Fruit fly (Drosophila melanogaster): ENCODE data around the gene ogre.

- no peak for TF ChIP-seq Clk (GFP tag; optimal IDR thresholded peaks at IDR 0.05)
- TF ChIP-seq bab1 (GFP tag; optimal IDR thresholded peaks at IDR 0.05): no peak
- no peak for TF ChIP-seq cnc (optimal IDR thresholded peaks at IDR 0.05)
- TF ChIP-seq ovo (GFP tag; optimal IDR thresholded peaks at IDR 0.05): no peak
- TF ChIP-seq Crg-1 (GFP tag; optimal IDR thresholded peaks at IDR 0.05): no peak
- no peak for TF ChIP-seq CG33017 (tag; optimal IDR thresholded peaks at IDR 0.05)
- no peak for TF ChIP-seq CG7101 (tag; optimal IDR thresholded peaks at IDR 0.05)
- TF ChIP-seq CG7045 (GFP tag; optimal IDR thresholded peaks at IDR 0.05): no peak
- no peak for TF ChIP-seq cic (GFP tag; optimal IDR thresholded peaks at IDR 0.05)
- peak; percentile 37 for TF ChIP-seq tj (GFP tag; optimal IDR thresholded peaks at IDR 0.05)
- no peak for TF ChIP-seq CG11617 (GFP tag; optimal IDR thresholded peaks at IDR 0.05)
- TF ChIP-seq CG5204 (GFP tag; optimal IDR thresholded peaks at IDR 0.05): no peak
- TF ChIP-seq CG1620 (GFP tag; optimal IDR thresholded peaks at IDR 0.05): no peak
- TF ChIP-seq kay (GFP tag; ENCODE audit: borderline replicate concordance): no peak
Measured at dm6 chrX:6976364-6976763, 14.8 kb downstream of the ogre start.

Data from whole organism, adult.